Fruit fly (Drosophila melanogaster) whole organism, larva: Measurements from ENCODE around the gene Mettl3.

Experiments used
- noc ChIP-seq: fragments of 200-800 bp; sonication (Bioruptor generic); optimal IDR thresholded peaks from 3 replicates; lab custom pipeline; 2019; ENCODE audit warnings: missing biosample characterization, mild to moderate bottlenecking, missing genetic modification characterization, moderate library complexity

The Mettl3 gene

dm6 chr3R:24073703-24074102 is 41.7 kb downstream of the Mettl3 start:
- no peak for TF ChIP-seq noc (tag; lab: Kevin White, UChicago)

DNA sequence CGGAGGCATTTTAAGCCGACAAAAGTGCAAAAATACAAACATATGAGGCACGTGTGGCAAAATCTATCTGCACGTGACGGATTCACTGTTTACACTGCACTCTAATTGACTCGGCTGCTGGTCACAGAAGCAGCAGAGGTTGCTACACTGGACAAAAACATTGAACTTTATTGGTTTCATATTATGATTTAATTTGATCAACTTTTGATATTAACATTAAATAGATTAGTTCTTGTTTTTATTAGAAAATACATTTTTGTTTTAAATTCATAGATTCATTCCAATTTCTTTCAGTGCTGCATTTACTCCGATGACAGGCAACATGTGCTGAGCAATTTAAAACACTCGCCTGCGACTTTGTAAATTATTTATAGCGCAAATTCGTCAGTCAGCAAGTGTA is 47.2 kb downstream of the Mettl3 start:
- TF ChIP-seq noc (tag; lab: Kevin White, UChicago) = no peak

DNA sequence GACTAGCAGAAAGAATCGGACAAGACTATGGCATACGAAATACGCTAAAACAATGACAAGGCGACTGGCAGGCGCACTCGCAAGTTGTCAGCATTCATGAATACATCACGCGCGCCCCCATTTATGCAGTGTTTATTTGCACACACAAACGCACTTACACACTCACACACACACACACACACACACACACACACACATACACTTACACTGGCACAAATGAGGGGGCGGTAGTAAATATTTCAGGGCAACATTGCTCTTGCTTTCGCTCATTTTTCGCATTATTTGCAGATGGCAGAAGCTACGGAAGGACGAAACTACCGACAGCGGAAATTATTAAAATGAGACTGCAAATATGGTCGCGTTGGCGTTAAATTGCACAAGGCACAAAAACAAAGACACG is 47.7 kb downstream of the Mettl3 start:
- TF ChIP-seq noc (tag; lab: Kevin White, UChicago) = no peak
